Worm (Caenorhabditis elegans) whole organism, late embryonic: ENCODE measurements around the gene hrpa-1.

ENCODE experiments used
- F13H6.1 ChIP-seq: sonication (generic microtip); optimal IDR thresholded peaks from 2 replicates; lab custom pipeline; 2016; ENCODE audit warnings: missing genetic modification characterization, missing compliant biosample characterization
- ceh-2 ChIP-seq: sonication (generic microtip); optimal IDR thresholded peaks from 2 replicates; lab custom pipeline; 2016; ENCODE audit warnings: missing genotype, missing genetic modification characterization, missing compliant biosample characterization
- dve-1 ChIP-seq: sonication (generic microtip); optimal IDR thresholded peaks from 2 replicates; lab custom pipeline; 2017; ENCODE audit warnings: antibody characterized with exemption, mild to moderate bottlenecking, missing genetic modification characterization, missing compliant biosample characterization
- ets-4 ChIP-seq: sonication (generic microtip); optimal IDR thresholded peaks from 2 replicates; lab custom pipeline; 2016; ENCODE audit warnings: missing genetic modification characterization, missing compliant biosample characterization
- nfya-1 ChIP-seq: sonication (generic microtip); optimal IDR thresholded peaks from 2 replicates; lab custom pipeline; 2017; ENCODE audit warnings: missing genetic modification characterization, mild to moderate bottlenecking, missing compliant biosample characterization, antibody characterized with exemption, moderate library complexity
- npax-4 ChIP-seq: sonication (generic microtip); optimal IDR thresholded peaks from 2 replicates; lab custom pipeline; 2016; ENCODE audit warnings: missing genetic modification characterization, missing compliant biosample characterization
- zip-5 ChIP-seq: sonication (generic microtip); optimal IDR thresholded peaks from 2 replicates; lab custom pipeline; 2016; ENCODE audit warnings: missing genetic modification characterization, missing compliant biosample characterization

- TF ChIP-seq npax-4 (tag; lab: Kevin White, UChicago) (no peak), dve-1 (tag; lab: Kevin White, UChicago) (no peak), ets-4 (tag; lab: Kevin White, UChicago) (no peak), nfya-1 (tag; lab: Kevin White, UChicago) (no peak), F13H6.1 (tag; lab: Kevin White, UChicago) (no peak), ceh-2 (tag; lab: Kevin White, UChicago) (no peak), zip-5 (no peak)
Observed at ce11 chrIV:3378080-3378804, 39.6 kb upstream of the hrpa-1 start, which contains the start of gene otub-4.
